Fruit fly (Drosophila melanogaster): ENCODE measurements around the gene Rb97D.

DNA sequence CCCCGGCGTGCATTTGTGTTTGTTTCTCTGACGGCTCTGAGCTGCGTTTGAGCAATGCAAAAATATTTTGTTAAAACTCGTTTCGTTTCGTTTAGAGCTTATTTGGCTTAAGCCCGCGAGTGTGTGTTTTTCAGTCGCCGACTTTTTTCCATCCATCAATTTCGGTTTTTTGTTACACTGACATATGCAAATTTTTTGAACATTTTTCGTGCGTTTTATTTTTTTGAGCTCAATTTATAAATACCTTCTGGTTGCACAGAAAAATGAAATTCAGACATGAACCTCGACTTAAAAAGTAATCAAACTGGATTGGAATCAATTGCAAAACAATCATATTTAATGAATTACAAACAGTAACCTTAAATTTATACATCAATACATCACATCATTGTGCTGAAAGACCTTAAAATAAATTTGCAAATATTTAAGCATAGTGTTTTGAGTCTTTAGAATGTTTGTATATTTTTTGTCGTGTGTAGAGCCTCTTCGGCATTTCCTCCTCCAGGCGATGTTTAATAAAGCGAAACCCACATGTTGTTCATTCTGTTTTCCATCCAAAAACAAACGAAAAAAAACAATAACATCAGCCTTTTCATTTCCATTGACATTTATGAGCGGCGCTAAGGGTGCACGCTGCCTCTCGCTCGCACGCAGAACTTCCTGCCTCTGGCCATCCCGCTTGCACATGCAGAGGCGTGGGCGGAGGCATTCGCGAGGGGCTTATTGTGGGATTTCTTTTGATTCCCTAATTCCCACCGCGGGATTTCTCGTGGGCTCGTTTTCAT is 6.9 kb upstream of the Rb97D start:
- TF ChIP-seq CTCF (optimal IDR thresholded peaks at IDR 0.05) = no peak
- no peak for TF ChIP-seq CG8478 (optimal IDR thresholded peaks at IDR 0.05)

Measured in S2 (cell line).